2 worm cellular contexts compared by ENCODE assay signal in genomic region chrIII:11010597-11010996, ce11.
A peak's percentile ranks its signal among the peaks of the same experiment; 100 is the strongest.
TF ChIP-seq lines count a peak whose summit lies in the region.

No protein-coding gene starts in this region.

TF ChIP-seq in whole organism, L4 larva, 104 proteins besides CTCF, POLR2A, EP300 and RAD21:
- peak; percentile 52 for TF ChIP-seq lin-38 (GFP tag; IDR thresholded peaks at IDR 0.05; lab: Robert Waterston, UW)
- no peak for TF ChIP-seq madf-5 (GFP tag; IDR thresholded peaks at IDR 0.05; lab: Robert Waterston, UW)

TF ChIP-seq in whole organism, young adult, 124 proteins besides CTCF, POLR2A, EP300 and RAD21:
- TF ChIP-seq die-1 (tag; optimal IDR thresholded peaks at IDR 0.05; lab: Kevin White, UChicago): no peak
- no peak for TF ChIP-seq tlf-1 (GFP tag; optimal IDR thresholded peaks at IDR 0.05; lab: Kevin White, UChicago)
- peak; percentile 14 for TF ChIP-seq hrde-1 (tag; optimal IDR thresholded peaks at IDR 0.05; lab: Kevin White, UChicago; ENCODE audit: borderline replicate concordance)
- peak; percentile 47; the same call in 1 of the 2 replicates for TF ChIP-seq madf-6 (GFP tag; IDR thresholded peaks at IDR 0.05; lab: Robert Waterston, UW)
- 0 out of 2 replicates have a peak, but pooled peaks have one; percentile 35 for TF ChIP-seq Y53G8AR.9 (GFP tag; conservative IDR thresholded peaks at IDR 0.05; lab: Robert Waterston, UW)
- TF ChIP-seq F33H1.4 (GFP tag; IDR thresholded peaks at IDR 0.05; lab: Robert Waterston, UW): 0 out of 2 replicates have a peak, but pooled peaks have one; percentile 6
